Fruit fly (Drosophila melanogaster) whole organism, embryonic: ENCODE data around the gene CG43233.

Source experiments
- B-H2 ChIP-seq: fragments of 200-800 bp; sonication (Bioruptor generic); optimal IDR thresholded peaks from 2 replicates; lab custom pipeline; 2018; ENCODE audit warnings: missing biosample characterization, mild to moderate bottlenecking, missing genetic modification characterization
- BEAF-32 ChIP-seq: fragments of 200-800 bp; sonication (Bioruptor generic); optimal IDR thresholded peaks from 3 replicates; lab custom pipeline; 2017; ENCODE audit warnings: missing biosample characterization, missing genetic modification characterization, mild to moderate bottlenecking, moderate library complexity, missing genetic modification reagents
- CG10147 ChIP-seq: fragments of 200-800 bp; sonication (Bioruptor generic); optimal IDR thresholded peaks from 2 replicates; lab custom pipeline; 2019; ENCODE audit warnings: missing biosample characterization, mild to moderate bottlenecking, missing genetic modification characterization, moderate library complexity
- CG10321 ChIP-seq: fragments of 200-800 bp; sonication (Bioruptor generic); IDR thresholded peaks from 2 replicates; pipeline ENCODE4 v1.3.6; 2022; ENCODE audit warnings: missing biosample characterization, missing genetic modification characterization
- CG10366 ChIP-seq: fragments of 200-800 bp; sonication (Bioruptor generic); IDR thresholded peaks from 2 replicates; pipeline ENCODE4 v1.3.6; 2022; ENCODE audit warnings: missing biosample characterization, missing genetic modification characterization
- CG13624 ChIP-seq: fragments of 200-800 bp; sonication (Bioruptor generic); optimal IDR thresholded peaks from 2 replicates; lab custom pipeline; 2016; ENCODE audit warnings: missing biosample characterization, missing genetic modification characterization
- CG17186 ChIP-seq: fragments of 200-800 bp; sonication (Bioruptor generic); optimal IDR thresholded peaks from 3 replicates; lab custom pipeline; 2017; ENCODE audit warnings: missing biosample characterization, missing genetic modification reagents, missing genetic modification characterization
- CG17361 ChIP-seq: fragments of 200-800 bp; sonication (Bioruptor generic); IDR thresholded peaks from 3 replicates; pipeline ENCODE4 v1.3.6; 2022; ENCODE audit warnings: missing biosample characterization, missing genetic modification characterization
- CG2678 ChIP-seq: fragments of 200-800 bp; sonication (Bioruptor generic); optimal IDR thresholded peaks from 3 replicates; lab custom pipeline; 2019; ENCODE audit warnings: missing biosample characterization, mild to moderate bottlenecking, missing genetic modification characterization, moderate library complexity
- CG2712 ChIP-seq: fragments of 200-800 bp; optimal IDR thresholded peaks from 3 replicates; lab custom pipeline; 2019; ENCODE audit warnings: missing biosample characterization, mild to moderate bottlenecking, missing genetic modification characterization, moderate library complexity
- CG6254 ChIP-seq: fragments of 200-800 bp; sonication (Bioruptor generic); optimal IDR thresholded peaks from 3 replicates; lab custom pipeline; 2017; ENCODE audit warnings: mild to moderate bottlenecking, missing biosample characterization, missing genetic modification reagents, missing genetic modification characterization
- CG6689 ChIP-seq: fragments of 200-800 bp; sonication (Bioruptor generic); IDR thresholded peaks from 2 replicates; pipeline ENCODE4 v1.3.6; 2022; ENCODE audit warnings: missing biosample characterization, missing genetic modification characterization
- CG9437 ChIP-seq: fragments of 200-800 bp; sonication (Bioruptor generic); optimal IDR thresholded peaks from 2 replicates; lab custom pipeline; 2018; ENCODE audit warnings: missing biosample characterization, mild to moderate bottlenecking, missing genetic modification characterization
- CoRest ChIP-seq: fragments of 200-800 bp; sonication (Bioruptor generic); optimal IDR thresholded peaks from 3 replicates; lab custom pipeline; 2018; ENCODE audit warnings: missing biosample characterization, mild to moderate bottlenecking, missing genetic modification characterization, moderate library complexity
- Dp ChIP-seq: fragments of 200-800 bp; sonication (Bioruptor generic); optimal IDR thresholded peaks from 2 replicates; lab custom pipeline; 2018; ENCODE audit warnings: missing biosample characterization, mild to moderate bottlenecking, missing genetic modification characterization, moderate library complexity
- E2f1 ChIP-seq: fragments of 200-800 bp; sonication (Bioruptor generic); IDR thresholded peaks from 2 replicates; pipeline ENCODE4 v1.3.6; 2022; ENCODE audit warnings: missing biosample characterization, missing genetic modification characterization
- Fer1 ChIP-seq: fragments of 200-800 bp; sonication (Bioruptor generic); optimal IDR thresholded peaks from 2 replicates; lab custom pipeline; 2017; ENCODE audit warnings: missing biosample characterization, mild to moderate bottlenecking, missing genetic modification characterization
- Fer3 ChIP-seq: fragments of 200-800 bp; sonication (Bioruptor generic); optimal IDR thresholded peaks from 2 replicates; lab custom pipeline; 2018; ENCODE audit warnings: missing biosample characterization, mild to moderate bottlenecking, missing genetic modification characterization, moderate library complexity
- Gsc ChIP-seq: fragments of 200-800 bp; sonication (Bioruptor generic); IDR thresholded peaks from 2 replicates; pipeline ENCODE4 v1.3.6; 2022; ENCODE audit warnings: missing biosample characterization, missing genetic modification characterization
- MBD-R2 ChIP-seq: fragments of 200-800 bp; sonication (Bioruptor generic); IDR thresholded peaks from 2 replicates; pipeline ENCODE4 v1.3.6; 2022; ENCODE audit warnings: missing biosample characterization, missing genetic modification characterization
- Nf-YB ChIP-seq: fragments of 200-800 bp; sonication (Bioruptor generic); optimal IDR thresholded peaks from 3 replicates; lab custom pipeline; 2019; ENCODE audit warnings: missing biosample characterization, mild to moderate bottlenecking, missing genetic modification characterization, moderate library complexity
- Six4 ChIP-seq: fragments of 200-800 bp; sonication (Bioruptor generic); optimal IDR thresholded peaks from 2 replicates; lab custom pipeline; 2016; ENCODE audit warnings: missing biosample characterization, missing genetic modification characterization
- Trl ChIP-seq, 3 experiments: fragments of >200 bp in 2 of 3; fragments of 200-800 bp in 1 of 3; sonication (Bioruptor generic) in 1 of 3; optimal IDR thresholded peaks; 2 replicates in 1 of 3; 3 replicates in 2 of 3; lab custom pipeline; 2016 to 2017; ENCODE audit warnings: missing biosample characterization in 1 of 3, missing genetic modification characterization in 1 of 3
- cad ChIP-seq: fragments of >200 bp; optimal IDR thresholded peaks from 2 replicates; lab custom pipeline; 2017; ENCODE audit warnings: missing biosample characterization, missing genetic modification characterization
- cas ChIP-seq: fragments of 200-800 bp; sonication (Bioruptor generic); IDR thresholded peaks from 2 replicates; pipeline ENCODE4 v1.3.6; 2022; ENCODE audit warnings: missing biosample characterization, missing genetic modification characterization
- cg ChIP-seq: fragments of 200-800 bp; sonication (Bioruptor generic); optimal IDR thresholded peaks from 3 replicates; lab custom pipeline; 2019; ENCODE audit warnings: missing biosample characterization, mild to moderate bottlenecking, missing genetic modification characterization, moderate library complexity
- crp ChIP-seq, 2 experiments: fragments of 200-800 bp; sonication (Bioruptor generic); optimal IDR thresholded peaks; 2 replicates in 1 of 2; 3 replicates in 1 of 2; lab custom pipeline; 2017; ENCODE audit warnings: missing biosample characterization in 2 of 2, missing genetic modification characterization in 2 of 2, mild to moderate bottlenecking in 1 of 2, moderate library complexity in 1 of 2
- ems ChIP-seq: fragments of 200-800 bp; sonication (Bioruptor generic); optimal IDR thresholded peaks from 3 replicates; lab custom pipeline; 2016; ENCODE audit warnings: missing biosample characterization, missing genetic modification characterization
- esg ChIP-seq: fragments of 200-800 bp; sonication (Bioruptor generic); conservative IDR thresholded peaks from 2 replicates; pipeline ENCODE4 v1.3.6; 2022; ENCODE audit warnings: missing biosample characterization, missing genetic modification characterization
- fru ChIP-seq: fragments of >200 bp; optimal IDR thresholded peaks from 2 replicates; lab custom pipeline; 2017
- hth ChIP-seq: fragments of >200 bp; optimal IDR thresholded peaks from 2 replicates; lab custom pipeline; 2017; ENCODE audit warnings: inconsistent platforms
- knrl ChIP-seq: fragments of 200-800 bp; sonication (Bioruptor generic); IDR thresholded peaks from 3 replicates; pipeline ENCODE4 v1.3.6; 2022; ENCODE audit warnings: missing biosample characterization, missing genetic modification characterization; ENCODE audit not compliant: partially characterized antibody
- luna ChIP-seq: fragments of 200-800 bp; sonication (Bioruptor generic); optimal IDR thresholded peaks from 2 replicates; lab custom pipeline; 2016; ENCODE audit warnings: missing biosample characterization, missing genetic modification characterization
- nerfin-2 ChIP-seq: fragments of 200-800 bp; sonication (Bioruptor generic); IDR thresholded peaks from 2 replicates; pipeline ENCODE4 v1.3.6; 2022; ENCODE audit warnings: missing biosample characterization, missing genetic modification characterization; ENCODE audit not compliant: partially characterized antibody
- nom ChIP-seq: fragments of 200-800 bp; sonication (Bioruptor generic); optimal IDR thresholded peaks from 2 replicates; lab custom pipeline; 2017; ENCODE audit warnings: missing biosample characterization, missing genetic modification characterization, mild to moderate bottlenecking, moderate library complexity, missing genetic modification reagents
- odd ChIP-seq: fragments of 200-800 bp; sonication (Bioruptor generic); optimal IDR thresholded peaks from 2 replicates; lab custom pipeline; 2017; ENCODE audit warnings: missing biosample characterization, mild to moderate bottlenecking, missing genetic modification characterization
- org-1 ChIP-seq: fragments of 200-800 bp; sonication (Bioruptor generic); optimal IDR thresholded peaks from 2 replicates; lab custom pipeline; 2017; ENCODE audit warnings: missing biosample characterization, missing genetic modification characterization
- run ChIP-seq: fragments of 200-800 bp; sonication (Bioruptor generic); optimal IDR thresholded peaks from 3 replicates; lab custom pipeline; 2018; ENCODE audit warnings: missing biosample characterization, mild to moderate bottlenecking, missing genetic modification characterization
- sd ChIP-seq: fragments of 200-800 bp; sonication (Bioruptor generic); optimal IDR thresholded peaks from 3 replicates; lab custom pipeline; 2018; ENCODE audit warnings: missing biosample characterization, mild to moderate bottlenecking, missing genetic modification characterization, moderate library complexity
- sens ChIP-seq: fragments of 200-800 bp; sonication (Bioruptor generic); peaks from one replicate; lab custom pipeline; 2016; ENCODE audit warnings: missing biosample characterization, missing genetic modification characterization
- tup ChIP-seq: fragments of 200-800 bp; sonication (Bioruptor generic); optimal IDR thresholded peaks from 2 replicates; lab custom pipeline; 2016; ENCODE audit warnings: missing biosample characterization, mild to moderate bottlenecking, missing genetic modification characterization, moderate library complexity
- unc-4 ChIP-seq: fragments of 200-800 bp; sonication (Bioruptor generic); IDR thresholded peaks from 2 replicates; pipeline ENCODE4 v1.3.6; 2022; ENCODE audit warnings: missing biosample characterization, missing genetic modification characterization; ENCODE audit not compliant: partially characterized antibody
- vvl ChIP-seq: fragments of 200-800 bp; sonication (Bioruptor generic); IDR thresholded peaks from 2 replicates; pipeline ENCODE4 v1.3.6; 2022; ENCODE audit warnings: missing biosample characterization, missing genetic modification characterization

Gene CG43233

DNA sequence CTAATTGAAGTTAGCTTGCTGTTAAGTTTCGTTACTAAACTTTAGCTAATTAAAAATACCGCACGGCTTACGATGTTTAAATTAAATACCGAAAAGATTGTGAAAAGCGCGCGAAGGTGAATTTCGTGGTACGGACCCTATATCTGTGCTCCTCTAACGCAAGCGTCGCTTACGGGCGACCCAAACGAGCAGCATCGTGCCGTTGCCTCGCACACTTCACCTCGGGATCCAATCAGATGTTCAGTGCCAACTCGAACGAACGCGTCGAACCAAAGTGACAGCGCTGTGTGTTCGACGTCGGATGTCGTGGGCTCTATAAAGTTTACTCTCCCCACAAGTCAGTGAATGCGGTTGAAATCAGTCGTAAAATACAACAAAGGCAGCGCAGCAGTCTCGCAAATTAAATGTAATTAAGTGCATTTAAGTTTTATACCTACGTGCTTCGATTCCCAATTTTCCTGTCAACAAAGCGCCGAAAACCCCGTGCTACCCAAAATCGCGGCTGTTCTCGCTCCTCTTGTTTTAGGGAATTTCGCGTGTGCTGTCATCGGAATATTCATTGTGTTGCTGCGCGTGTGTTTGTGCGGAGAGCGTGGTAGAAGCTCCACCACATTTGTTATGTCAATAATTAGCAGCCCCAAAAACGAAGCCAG is 44.3 kb downstream of the CG43233 start (continued):
- TF ChIP-seq Fer3 (tag; lab: Kevin White, UChicago), result no peak
- no peak for TF ChIP-seq luna (GFP tag; lab: Kevin White, UChicago)
- no peak for TF ChIP-seq Gsc (GFP tag; lab: Robert Waterston, UW)
- TF ChIP-seq sd (tag; lab: Kevin White, UChicago), result peak; percentile 70
- peak; percentile 80 for TF ChIP-seq Dp (GFP tag; lab: Kevin White, UChicago)
- peak; percentile 12 for TF ChIP-seq org-1 (GFP tag; lab: Kevin White, UChicago)
- TF ChIP-seq Trl (optimal IDR thresholded peaks at IDR 0.05; lab: Kevin White, UChicago), result peak in 1 of 2 experiments; percentile 24
- no peak for TF ChIP-seq Trl (GFP tag; optimal IDR thresholded peaks at IDR 0.05; lab: Kevin White, UChicago)
- peak; percentile 73; the same call in 1 of the 2 replicates for TF ChIP-seq E2f1
- TF ChIP-seq MBD-R2 (GFP tag; lab: Robert Waterston, UW), result no peak
- TF ChIP-seq knrl, result 0 out of 3 replicates have a peak, but pooled peaks have one; percentile 24
- peak; percentile 16 for TF ChIP-seq odd
- no peak for TF ChIP-seq fru
- peak; percentile 38 for TF ChIP-seq BEAF-32 (GFP tag; lab: Kevin White, UChicago)
- TF ChIP-seq CoRest (tag; lab: Kevin White, UChicago), result no peak
- peak; percentile 57; the same call in 1 of the 2 replicates for TF ChIP-seq vvl (GFP tag; lab: Robert Waterston, UW)
- TF ChIP-seq CG10321 (GFP tag; lab: Robert Waterston, UW), result peak; percentile 97
- TF ChIP-seq B-H2 (GFP tag; lab: Kevin White, UChicago), result peak; percentile 6
- TF ChIP-seq run (tag; lab: Kevin White, UChicago), result peak; percentile 25
- no peak for TF ChIP-seq CG17361 (GFP tag; lab: Robert Waterston, UW)
- peak; percentile 5 for TF ChIP-seq Fer1
- TF ChIP-seq crp (GFP tag; optimal IDR thresholded peaks at IDR 0.05; lab: Kevin White, UChicago), result peak in 1 of 2 experiments; percentile 75
- TF ChIP-seq CG10147 (GFP tag; lab: Kevin White, UChicago), result peak; percentile 30

DNA sequence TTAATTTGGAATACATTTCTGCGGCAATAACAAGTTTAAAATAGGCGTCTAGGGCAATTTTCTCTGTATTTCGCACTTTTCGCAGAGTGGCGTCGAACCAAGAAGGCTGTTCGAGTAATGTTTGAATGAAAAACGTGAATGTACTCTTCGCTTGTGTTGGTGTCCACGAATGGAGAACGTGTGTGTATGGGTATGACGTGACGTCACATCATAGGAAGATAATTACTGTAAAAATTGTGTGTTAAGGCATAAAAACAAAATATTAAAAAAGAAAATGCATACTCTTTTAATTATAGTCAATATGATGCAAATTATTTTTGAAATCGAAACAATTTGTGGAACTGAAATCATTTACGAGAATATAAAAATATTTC is 44.8 kb downstream of the CG43233 start:
- TF ChIP-seq CG9437 (GFP tag; lab: Kevin White, UChicago), result peak; percentile 50
- no peak for TF ChIP-seq CG6254 (GFP tag; lab: Kevin White, UChicago)
- TF ChIP-seq CG2678 (tag; lab: Kevin White, UChicago), result no peak
- no peak for TF ChIP-seq CG10366 (GFP tag; lab: Robert Waterston, UW)
- no peak for TF ChIP-seq Nf-YB (GFP tag; lab: Kevin White, UChicago)
- TF ChIP-seq Six4 (GFP tag; lab: Kevin White, UChicago), result no peak
- TF ChIP-seq cad, result no peak
- TF ChIP-seq cg (GFP tag; lab: Kevin White, UChicago), result peak; percentile 38
- no peak for TF ChIP-seq nom (GFP tag; lab: Kevin White, UChicago)
- TF ChIP-seq CG6689 (GFP tag; lab: Robert Waterston, UW), result peak; percentile 26; the same call in 1 of the 2 replicates
- TF ChIP-seq tup, result no peak
- no peak for TF ChIP-seq CG17186 (GFP tag; lab: Kevin White, UChicago)
- TF ChIP-seq CG13624, result no peak
- TF ChIP-seq ems (GFP tag; lab: Kevin White, UChicago), result no peak
- TF ChIP-seq unc-4 (GFP tag; lab: Robert Waterston, UW), result no peak
- peak; percentile 85 for TF ChIP-seq sens (GFP tag; lab: Kevin White, UChicago)
- peak; percentile 13 for TF ChIP-seq CG2712
- TF ChIP-seq cas (GFP tag; lab: Robert Waterston, UW), result no peak
- no peak for TF ChIP-seq nerfin-2 (GFP tag; lab: Robert Waterston, UW)
- no peak for TF ChIP-seq esg (GFP tag; lab: Robert Waterston, UW)
- TF ChIP-seq hth (lab: Kevin White, UChicago), result no peak
